Worm (Caenorhabditis elegans): ENCODE data around the gene str-222.

str-222 gene

DNA sequence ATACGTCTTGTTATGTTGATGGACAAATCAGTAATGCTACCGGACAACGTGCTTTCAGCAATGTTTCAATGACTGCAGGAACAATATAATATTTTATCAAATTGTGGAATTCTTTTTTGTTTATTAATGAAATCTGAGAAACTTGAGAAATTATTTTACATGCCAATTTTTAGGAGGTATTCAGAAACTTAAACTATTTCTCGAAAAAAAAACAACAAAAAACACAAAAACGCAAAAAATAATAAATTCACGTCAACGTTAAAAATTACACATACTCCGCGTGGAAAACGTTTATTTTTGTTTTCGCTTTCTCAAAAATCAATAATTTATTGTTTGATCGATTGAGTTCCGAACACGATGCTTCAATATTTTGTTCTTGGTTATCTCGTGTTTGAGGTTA, 6.2 kb downstream of the str-222 start, which contains the start of gene Y46H3D.1:
Y46H3D.1 (plus strand) TSS at position 301 of the 400 bp plus-strand sequence.
- TF ChIP-seq zip-4 (GFP tag; optimal IDR thresholded peaks at IDR 0.05), result no peak

DNA sequence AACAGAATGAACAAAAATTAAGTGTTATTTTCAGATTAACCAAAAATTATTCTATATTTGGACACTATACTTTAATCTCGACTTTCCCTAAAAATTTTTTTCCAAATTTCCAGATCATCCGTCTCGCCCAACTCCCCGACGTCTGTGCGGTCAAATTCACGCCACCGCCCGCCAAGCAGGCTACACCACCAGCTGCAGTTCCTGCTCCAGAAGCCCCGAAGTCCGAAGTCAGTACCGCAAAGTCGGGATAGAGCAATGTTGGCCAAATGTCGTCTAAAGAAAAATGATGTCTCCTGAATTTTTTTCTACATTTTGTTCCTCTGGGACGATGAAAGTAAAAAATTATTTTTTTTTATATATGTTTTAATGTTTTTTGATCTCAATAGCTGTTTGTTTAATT, 6.8 kb downstream of the str-222 start:
- TF ChIP-seq nhr-47 (tag; optimal IDR thresholded peaks at IDR 0.05) (no peak), nhr-85 (tag) (no peak), lir-3 (tag; optimal IDR thresholded peaks at IDR 0.05; ENCODE audit: poor library complexity) (no peak), sup-37 (GFP tag; optimal IDR thresholded peaks at IDR 0.05) (no peak), fos-1 (tag; optimal IDR thresholded peaks at IDR 0.05) (no peak), unc-86 (tag; optimal IDR thresholded peaks at IDR 0.05) (no peak), unc-30 (tag; optimal IDR thresholded peaks at IDR 0.05) (no peak), lin-15B (tag; optimal IDR thresholded peaks at IDR 0.05) (no peak), lin-35 (GFP tag; optimal IDR thresholded peaks at IDR 0.05) (no peak), lin-39 (tag; optimal IDR thresholded peaks at IDR 0.05) (no peak), pax-3 (tag; optimal IDR thresholded peaks at IDR 0.05) (no peak), jun-1 (tag; optimal IDR thresholded peaks at IDR 0.05) (no peak), ztf-4 (tag; optimal IDR thresholded peaks at IDR 0.05) (no peak), blmp-1 (tag; optimal IDR thresholded peaks at IDR 0.05) (no peak), xbp-1 (tag; optimal IDR thresholded peaks at IDR 0.05) (no peak)

DNA sequence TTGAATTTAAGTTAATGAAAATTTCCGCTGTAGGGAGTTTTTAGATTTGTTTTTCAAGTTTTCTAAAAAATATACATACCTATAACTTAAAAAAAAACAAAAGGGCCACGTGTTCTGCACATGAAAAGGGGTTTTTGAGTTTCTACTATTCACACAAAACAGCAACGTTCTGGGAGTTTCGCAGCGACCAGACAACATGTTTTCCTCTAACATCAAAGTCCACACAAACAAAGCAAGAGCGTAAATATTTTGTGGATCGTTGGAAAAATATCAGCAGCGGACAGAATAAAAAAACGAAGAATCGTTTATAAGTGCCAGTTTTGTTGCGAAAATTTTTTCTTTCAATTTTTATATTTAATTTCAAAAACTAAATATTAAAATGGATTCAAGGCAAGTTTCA, 7.9 kb downstream of the str-222 start, which contains the start of gene alh-2:
alh-2 (plus strand) TSS at position 284 of the 400 bp plus-strand sequence.
- no peak for TF ChIP-seq nhr-77 (tag; optimal IDR thresholded peaks at IDR 0.05)
- no peak for TF ChIP-seq swsn-7 (tag; optimal IDR thresholded peaks at IDR 0.05)
- TF ChIP-seq lin-39 (tag; optimal IDR thresholded peaks at IDR 0.05), result no peak
- no peak for TF ChIP-seq ceh-82 (tag; optimal IDR thresholded peaks at IDR 0.05)
- no peak for TF ChIP-seq xbp-1 (tag; optimal IDR thresholded peaks at IDR 0.05)
- no peak for TF ChIP-seq C16A3.4 (tag; optimal IDR thresholded peaks at IDR 0.05)
- TF ChIP-seq Y116A8C.19 (tag; optimal IDR thresholded peaks at IDR 0.05; ENCODE audit: borderline replicate concordance), result no peak
- no peak for TF ChIP-seq nhr-84 (tag; optimal IDR thresholded peaks at IDR 0.05)
- TF ChIP-seq nhr-90 (tag; optimal IDR thresholded peaks at IDR 0.05; ENCODE audit: poor library complexity), result no peak
- no peak for TF ChIP-seq nhr-85 (tag)
- TF ChIP-seq lir-3 (tag; optimal IDR thresholded peaks at IDR 0.05; ENCODE audit: poor library complexity), result no peak
- no peak for TF ChIP-seq mdl-1 (tag; optimal IDR thresholded peaks at IDR 0.05)
- TF ChIP-seq efl-3 (GFP tag; optimal IDR thresholded peaks at IDR 0.05), result no peak
- no peak for TF ChIP-seq fkh-4 (tag; optimal IDR thresholded peaks at IDR 0.05; ENCODE audit: borderline replicate concordance)
- TF ChIP-seq dsc-1 (tag; optimal IDR thresholded peaks at IDR 0.05), result no peak
- TF ChIP-seq rnt-1 (tag; optimal IDR thresholded peaks at IDR 0.05), result no peak
- TF ChIP-seq pax-3 (tag; optimal IDR thresholded peaks at IDR 0.05), result no peak

DNA sequence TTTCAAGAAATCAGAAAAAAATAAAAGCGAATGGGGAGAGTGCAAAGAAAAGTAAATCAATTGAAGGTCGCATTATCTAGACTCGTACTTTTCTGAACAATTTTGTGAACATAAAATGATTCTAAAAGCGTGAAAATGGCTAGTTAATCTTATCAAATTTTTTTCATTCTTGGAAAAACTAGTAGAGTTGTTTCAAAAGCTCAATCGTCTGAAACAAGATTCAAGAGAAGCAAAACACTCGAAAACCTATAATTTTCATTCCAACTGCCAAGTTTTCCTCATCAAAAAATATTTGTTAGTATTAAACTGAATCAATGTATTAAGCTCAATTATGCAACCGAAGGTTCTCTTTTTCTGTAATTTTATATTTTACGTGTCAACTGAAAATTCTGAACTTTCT, 12.0 kb downstream of the str-222 start, which contains the start of gene irld-45:
irld-45 (plus strand) TSS at position 301 of the 400 bp plus-strand sequence.
- TF ChIP-seq vab-15 (tag; optimal IDR thresholded peaks at IDR 0.05) (no peak), skn-1 (tag; optimal IDR thresholded peaks at IDR 0.05) (no peak), pqm-1 (tag; optimal IDR thresholded peaks at IDR 0.05) (no peak), mab-9 (GFP tag; IDR thresholded peaks at IDR 0.05) (no peak), hlh-4 (tag; optimal IDR thresholded peaks at IDR 0.05) (no peak), lir-3 (tag; optimal IDR thresholded peaks at IDR 0.05; ENCODE audit: poor library complexity) (no peak), ceh-88 (GFP tag; IDR thresholded peaks at IDR 0.05) (no peak), nhr-28 (tag; optimal IDR thresholded peaks at IDR 0.05) (no peak), snu-23 (GFP tag; optimal IDR thresholded peaks at IDR 0.05) (no peak)

DNA sequence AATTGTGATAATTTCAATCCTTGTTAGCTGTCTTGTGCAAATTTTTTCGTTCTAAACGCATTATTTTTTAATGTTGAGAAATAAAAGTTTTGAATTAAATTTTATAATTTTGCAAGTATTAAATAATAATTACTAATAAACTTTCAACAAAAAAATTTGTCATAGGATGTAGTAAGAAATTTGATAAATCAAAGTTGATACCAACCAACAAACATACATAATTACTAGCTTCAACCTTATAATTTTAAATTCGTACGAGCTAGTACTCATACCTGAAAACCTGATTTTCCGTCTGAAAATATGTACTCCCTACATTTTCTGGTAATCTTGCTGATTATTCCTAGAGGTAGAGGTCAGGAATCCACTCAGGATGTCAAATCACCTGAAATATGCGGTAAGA, 15.1 kb downstream of the str-222 start, which contains the start of gene irld-44:
irld-44 (plus strand) TSS at position 301 of the 400 bp plus-strand sequence.
- TF ChIP-seq nhr-19 (GFP tag; conservative IDR thresholded peaks at IDR 0.05), result no peak
- TF ChIP-seq lsy-2 (tag; optimal IDR thresholded peaks at IDR 0.05), result no peak
- TF ChIP-seq ceh-88 (GFP tag; IDR thresholded peaks at IDR 0.05), result no peak
- no peak for TF ChIP-seq grh-1 (GFP tag; IDR thresholded peaks at IDR 0.05)
- TF ChIP-seq nhr-11 (tag; optimal IDR thresholded peaks at IDR 0.05), result no peak
- TF ChIP-seq unc-62 (GFP tag; optimal IDR thresholded peaks at IDR 0.05), result no peak
- TF ChIP-seq Y116A8C.19 (tag; optimal IDR thresholded peaks at IDR 0.05; ENCODE audit: borderline replicate concordance), result no peak
- TF ChIP-seq dpl-1 (GFP tag; optimal IDR thresholded peaks at IDR 0.05), result no peak
- TF ChIP-seq hlh-17 (GFP tag; optimal IDR thresholded peaks at IDR 0.05; ENCODE audit: borderline replicate concordance), result no peak

Data from whole organism, L1 larva.